Comparison of ENCODE assay signal across 6 fruit fly cellular contexts in genomic region chr2L:8541469-8542233, dm6.
TF ChIP-seq lines count a peak whose summit lies in the region.

Sema1a (plus strand) TSS chr2L:8542147.

- TF ChIP-seq CTCF in whole organism, embryonic (GFP tag; optimal IDR thresholded peaks at IDR 0.05; lab: Kevin White, UChicago), result peak; percentile 40

TF ChIP-seq in whole organism, 6 proteins besides CTCF, POLR2A, EP300 and RAD21:
- TF ChIP-seq Dll (optimal IDR thresholded peaks at IDR 0.05; lab: Kevin White, UChicago), result no peak
- TF ChIP-seq CG8478 (optimal IDR thresholded peaks at IDR 0.05; lab: Kevin White, UChicago), result no peak
- no peak for TF ChIP-seq usp (GFP tag; optimal IDR thresholded peaks at IDR 0.05; lab: Kevin White, UChicago)
- TF ChIP-seq EcR (GFP tag; optimal IDR thresholded peaks at IDR 0.05; lab: Kevin White, UChicago), result no peak
- no peak for TF ChIP-seq psq (optimal IDR thresholded peaks at IDR 0.05; lab: Kevin White, UChicago)
- TF ChIP-seq pan (optimal IDR thresholded peaks at IDR 0.05; lab: Kevin White, UChicago), result peak; percentile 84
TF ChIP-seq in whole organism: peak in this region for 1.

TF ChIP-seq in whole organism, adult, 20 proteins besides CTCF, POLR2A, EP300 and RAD21:
- TF ChIP-seq CG1620 (GFP tag; optimal IDR thresholded peaks at IDR 0.05; lab: Kevin White, UChicago) (peak; percentile 48), CG11617 (GFP tag; optimal IDR thresholded peaks at IDR 0.05; lab: Kevin White, UChicago) (peak; percentile 36), kay (GFP tag; lab: Kevin White, UChicago; ENCODE audit: borderline replicate concordance) (peak; percentile 47), pad (GFP tag; optimal IDR thresholded peaks at IDR 0.05; lab: Kevin White, UChicago) (peak; percentile 50), CG5204 (GFP tag; optimal IDR thresholded peaks at IDR 0.05; lab: Kevin White, UChicago) (no peak), bab1 (GFP tag; optimal IDR thresholded peaks at IDR 0.05; lab: Kevin White, UChicago) (peak; percentile 68), toe (GFP tag; optimal IDR thresholded peaks at IDR 0.05; lab: Kevin White, UChicago) (peak; percentile 59), cic (GFP tag; optimal IDR thresholded peaks at IDR 0.05; lab: Kevin White, UChicago) (peak; percentile 16), CG7045 (GFP tag; optimal IDR thresholded peaks at IDR 0.05; lab: Kevin White, UChicago) (peak; percentile 0), Mnt (GFP tag; optimal IDR thresholded peaks at IDR 0.05; lab: Kevin White, UChicago) (no peak), Clk (GFP tag; optimal IDR thresholded peaks at IDR 0.05; lab: Kevin White, UChicago) (no peak), CG7101 (tag; optimal IDR thresholded peaks at IDR 0.05; lab: Kevin White, UChicago) (peak; percentile 17)
TF ChIP-seq in whole organism, adult: peak in this region for 9.

TF ChIP-seq in whole organism, embryonic, 481 proteins besides CTCF, POLR2A, EP300 and RAD21 (continues in another document):
- TF ChIP-seq CG12659 (GFP tag; optimal IDR thresholded peaks at IDR 0.05; lab: Kevin White, UChicago) (peak; percentile 83), CG15696 (tag; optimal IDR thresholded peaks at IDR 0.05; lab: Kevin White, UChicago) (no peak), tap (tag; optimal IDR thresholded peaks at IDR 0.05; lab: Kevin White, UChicago) (peak; percentile 54), Hsf (GFP tag; optimal IDR thresholded peaks at IDR 0.05; lab: Kevin White, UChicago) (peak; percentile 86), CG12071 (GFP tag; optimal IDR thresholded peaks at IDR 0.05; lab: Kevin White, UChicago) (peak; percentile 59), HLH54F (GFP tag; optimal IDR thresholded peaks at IDR 0.05; lab: Kevin White, UChicago) (peak; percentile 83), ac (GFP tag; optimal IDR thresholded peaks at IDR 0.05; lab: Kevin White, UChicago) (no peak), CG42726 (GFP tag; IDR thresholded peaks at IDR 0.05; lab: Robert Waterston, UW; ENCODE audit: partially characterized antibody) (peak; percentile 95), dmrt99B (tag; optimal IDR thresholded peaks at IDR 0.05; lab: Kevin White, UChicago) (peak; percentile 57), prd (optimal IDR thresholded peaks at IDR 0.05; lab: Kevin White, UChicago) (no peak), prd (GFP tag; IDR thresholded peaks at IDR 0.05; lab: Robert Waterston, UW) (peak; percentile 80), Fer1 (GFP tag; optimal IDR thresholded peaks at IDR 0.05; lab: Kevin White, UChicago) (peak; percentile 58), lab (GFP tag; optimal IDR thresholded peaks at IDR 0.05; lab: Kevin White, UChicago) (peak; percentile 68), CG6689 (GFP tag; IDR thresholded peaks at IDR 0.05; lab: Robert Waterston, UW) (peak; percentile 49; the same call in 1 of the 2 replicates), CG12942 (GFP tag; optimal IDR thresholded peaks at IDR 0.05; lab: Kevin White, UChicago) (peak; percentile 7), CG10979 (tag; optimal IDR thresholded peaks at IDR 0.05; lab: Kevin White, UChicago) (peak; percentile 49), caup (GFP tag; optimal IDR thresholded peaks at IDR 0.05; lab: Kevin White, UChicago; ENCODE audit: severe bottlenecking) (peak; percentile 17), Dref (GFP tag; IDR thresholded peaks at IDR 0.05; lab: Robert Waterston, UW) (no peak)

TF ChIP-seq in whole organism, prepupa, 60 proteins besides CTCF, POLR2A, EP300 and RAD21 (continues in another document):
- TF ChIP-seq achi (GFP tag; optimal IDR thresholded peaks at IDR 0.05; lab: Kevin White, UChicago) (no peak), CG6792 (GFP tag; optimal IDR thresholded peaks at IDR 0.05; lab: Kevin White, UChicago) (peak; percentile 66), CG16779 (tag; optimal IDR thresholded peaks at IDR 0.05; lab: Kevin White, UChicago) (peak; percentile 74), Blimp-1 (GFP tag; optimal IDR thresholded peaks at IDR 0.05; lab: Kevin White, UChicago) (no peak), pdm3 (GFP tag; optimal IDR thresholded peaks at IDR 0.05; lab: Kevin White, UChicago) (peak; percentile 39), Sox15 (GFP tag; optimal IDR thresholded peaks at IDR 0.05; lab: Kevin White, UChicago) (no peak), fkh (GFP tag; optimal IDR thresholded peaks at IDR 0.05; lab: Kevin White, UChicago) (peak; percentile 72), Lpt (GFP tag; optimal IDR thresholded peaks at IDR 0.05; lab: Kevin White, UChicago) (peak; percentile 55), Hr38 (GFP tag; optimal IDR thresholded peaks at IDR 0.05; lab: Kevin White, UChicago) (no peak), fd85E (GFP tag; optimal IDR thresholded peaks at IDR 0.05; lab: Kevin White, UChicago) (no peak), dac (GFP tag; optimal IDR thresholded peaks at IDR 0.05; lab: Kevin White, UChicago) (peak; percentile 75), Eip75B (GFP tag; optimal IDR thresholded peaks at IDR 0.05; lab: Kevin White, UChicago) (peak; percentile 79), Sox14 (GFP tag; optimal IDR thresholded peaks at IDR 0.05; lab: Kevin White, UChicago) (peak; percentile 63), Sox102F (GFP tag; optimal IDR thresholded peaks at IDR 0.05; lab: Kevin White, UChicago) (peak; percentile 75), Eip93F (GFP tag; optimal IDR thresholded peaks at IDR 0.05; lab: Kevin White, UChicago) (no peak), CG10669 (GFP tag; optimal IDR thresholded peaks at IDR 0.05; lab: Kevin White, UChicago) (no peak), Ets21C (GFP tag; optimal IDR thresholded peaks at IDR 0.05; lab: Kevin White, UChicago) (peak; percentile 32), CG7368 (GFP tag; optimal IDR thresholded peaks at IDR 0.05; lab: Kevin White, UChicago) (peak; percentile 18), CG8632 (GFP tag; optimal IDR thresholded peaks at IDR 0.05; lab: Kevin White, UChicago) (peak; percentile 68), CG10631 (GFP tag; optimal IDR thresholded peaks at IDR 0.05; lab: Kevin White, UChicago) (no peak)

TF ChIP-seq in whole organism, pupa, 21 proteins besides CTCF, POLR2A, EP300 and RAD21:
- TF ChIP-seq CG4496 (GFP tag; IDR thresholded peaks at IDR 0.05; lab: Robert Waterston, UW) (peak; percentile 74; the same call in 2 of the 3 replicates), D1 (tag; optimal IDR thresholded peaks at IDR 0.05; lab: Kevin White, UChicago) (peak; percentile 44), CG17806 (tag; optimal IDR thresholded peaks at IDR 0.05; lab: Kevin White, UChicago) (peak; percentile 26), CG8159 (tag; optimal IDR thresholded peaks at IDR 0.05; lab: Kevin White, UChicago) (peak; percentile 53), Ets98B (GFP tag; IDR thresholded peaks at IDR 0.05; lab: Robert Waterston, UW) (peak; percentile 71), Snoo (tag; optimal IDR thresholded peaks at IDR 0.05; lab: Kevin White, UChicago) (peak; percentile 71), CG15710 (tag; optimal IDR thresholded peaks at IDR 0.05; lab: Kevin White, UChicago) (peak; percentile 9), CG32121 (GFP tag; IDR thresholded peaks at IDR 0.05; lab: Robert Waterston, UW) (peak; percentile 56; the same call in 1 of the 2 replicates), gl (tag; optimal IDR thresholded peaks at IDR 0.05; lab: Kevin White, UChicago) (no peak), CG14655 (GFP tag; optimal IDR thresholded peaks at IDR 0.05; lab: Kevin White, UChicago) (peak; percentile 44), CG10348 (GFP tag; IDR thresholded peaks at IDR 0.05; lab: Robert Waterston, UW) (no peak), fd96Ca (GFP tag; IDR thresholded peaks at IDR 0.05; lab: Robert Waterston, UW) (no peak), CG12605 (GFP tag; IDR thresholded peaks at IDR 0.05; lab: Robert Waterston, UW) (peak; percentile 74), CG8301 (tag; optimal IDR thresholded peaks at IDR 0.05; lab: Kevin White, UChicago) (peak; percentile 51), CG9948 (tag; optimal IDR thresholded peaks at IDR 0.05; lab: Kevin White, UChicago) (peak; percentile 39), Pif1A (GFP tag; optimal IDR thresholded peaks at IDR 0.05; lab: Kevin White, UChicago) (peak; percentile 19), Pif1B (GFP tag; optimal IDR thresholded peaks at IDR 0.05; lab: Kevin White, UChicago) (peak; percentile 24), CG34367 (tag; optimal IDR thresholded peaks at IDR 0.05; lab: Kevin White, UChicago) (peak; percentile 49), rn (GFP tag; IDR thresholded peaks at IDR 0.05; lab: Robert Waterston, UW) (no peak)

TF ChIP-seq in whole organism, wandering third instar larva, 38 proteins besides CTCF, POLR2A, EP300 and RAD21 (continues in another document):
- TF ChIP-seq OdsH (GFP tag; optimal IDR thresholded peaks at IDR 0.05; lab: Kevin White, UChicago) (peak; percentile 34), Rel (GFP tag; optimal IDR thresholded peaks at IDR 0.05; lab: Kevin White, UChicago) (no peak), Rel (tag; optimal IDR thresholded peaks at IDR 0.05; lab: Kevin White, UChicago) (peak; percentile 98), rgr (GFP tag; optimal IDR thresholded peaks at IDR 0.05; lab: Kevin White, UChicago) (peak; percentile 85), psq (GFP tag; optimal IDR thresholded peaks at IDR 0.05; lab: Kevin White, UChicago) (peak; percentile 28), br (GFP tag; optimal IDR thresholded peaks at IDR 0.05; lab: Kevin White, UChicago) (peak; percentile 33), Hr83 (GFP tag; optimal IDR thresholded peaks at IDR 0.05; lab: Kevin White, UChicago; ENCODE audit: poor library complexity, severe bottlenecking) (peak; percentile 17), dsf (GFP tag; optimal IDR thresholded peaks at IDR 0.05; lab: Kevin White, UChicago; ENCODE audit: borderline replicate concordance) (no peak), CG9705 (GFP tag; optimal IDR thresholded peaks at IDR 0.05; lab: Kevin White, UChicago) (no peak), sv (GFP tag; optimal IDR thresholded peaks at IDR 0.05; lab: Kevin White, UChicago) (peak; percentile 44), pan (optimal IDR thresholded peaks at IDR 0.05; lab: Kevin White, UChicago) (peak; percentile 60), brk (GFP tag; optimal IDR thresholded peaks at IDR 0.05; lab: Kevin White, UChicago) (no peak), lola (GFP tag; optimal IDR thresholded peaks at IDR 0.05; lab: Kevin White, UChicago) (no peak), jim (GFP tag; optimal IDR thresholded peaks at IDR 0.05; lab: Kevin White, UChicago) (peak; percentile 6), h (GFP tag; optimal IDR thresholded peaks at IDR 0.05; lab: Kevin White, UChicago) (peak; percentile 52), Sp1 (GFP tag; optimal IDR thresholded peaks at IDR 0.05; lab: Kevin White, UChicago) (peak; percentile 47), Hnf4 (GFP tag; optimal IDR thresholded peaks at IDR 0.05; lab: Kevin White, UChicago) (peak; percentile 30), CG32264 (GFP tag; optimal IDR thresholded peaks at IDR 0.05; lab: Kevin White, UChicago) (no peak), usp (GFP tag; optimal IDR thresholded peaks at IDR 0.05; lab: Kevin White, UChicago) (no peak), HLH106 (tag; optimal IDR thresholded peaks at IDR 0.05; lab: Kevin White, UChicago) (peak; percentile 21), fru (GFP tag; optimal IDR thresholded peaks at IDR 0.05; lab: Kevin White, UChicago) (peak; percentile 77), foxo (GFP tag; optimal IDR thresholded peaks at IDR 0.05; lab: Kevin White, UChicago) (peak in 1 of 2 experiments; percentile 73), CrebA (GFP tag; optimal IDR thresholded peaks at IDR 0.05; lab: Kevin White, UChicago; ENCODE audit: borderline replicate concordance) (peak; percentile 18), woc (GFP tag; optimal IDR thresholded peaks at IDR 0.05; lab: Kevin White, UChicago) (peak; percentile 87)
